Worm (Caenorhabditis elegans): ENCODE measurements around the gene kup-1.

- no peak for TF ChIP-seq hlh-30 (tag; optimal IDR thresholded peaks at IDR 0.05; ENCODE audit: insufficient read depth)
- TF ChIP-seq hlh-15 (tag; optimal IDR thresholded peaks at IDR 0.05), result no peak
- TF ChIP-seq tbx-2 (tag; optimal IDR thresholded peaks at IDR 0.05), result no peak
- TF ChIP-seq che-1 (tag; optimal IDR thresholded peaks at IDR 0.05), result no peak
- no peak for TF ChIP-seq gmeb-2 (tag; optimal IDR thresholded peaks at IDR 0.05)
- no peak for TF ChIP-seq T23F11.4 (GFP tag; optimal IDR thresholded peaks at IDR 0.05)
- no peak for TF ChIP-seq unc-55 (GFP tag; optimal IDR thresholded peaks at IDR 0.05)
- no peak for TF ChIP-seq pag-3 (tag; optimal IDR thresholded peaks at IDR 0.05; ENCODE audit: borderline replicate concordance)
- no peak for TF ChIP-seq npax-4 (tag; optimal IDR thresholded peaks at IDR 0.05)
These were observed 30.8 kb upstream of the kup-1 start for ce11 chrV:12071483-12071882.

Data from whole organism, late embryonic.